Fruit fly (Drosophila melanogaster) whole organism, embryonic: Measurements from ENCODE around the gene p24-2.

Source experiments
- Adf1 ChIP-seq: fragments of 200-800 bp; sonication (Bioruptor generic); IDR thresholded peaks from 2 replicates; pipeline ENCODE4 v1.3.6; 2022; ENCODE audit warnings: missing biosample characterization, missing genetic modification characterization
- Bteb2 ChIP-seq: fragments of 200-800 bp; sonication (Bioruptor generic); optimal IDR thresholded peaks from 2 replicates; lab custom pipeline; 2016; ENCODE audit warnings: missing biosample characterization, missing genetic modification characterization
- CG1024 ChIP-seq: fragments of 200-800 bp; sonication (Bioruptor generic); IDR thresholded peaks from 2 replicates; pipeline ENCODE4 v1.3.6; 2022; ENCODE audit warnings: missing biosample characterization, missing genetic modification characterization
- CG11398 ChIP-seq: fragments of 200-800 bp; sonication (Bioruptor generic); optimal IDR thresholded peaks from 2 replicates; lab custom pipeline; 2016; ENCODE audit warnings: missing biosample characterization, missing genetic modification characterization
- CG12769 ChIP-seq: fragments of 200-800 bp; sonication (Bioruptor generic); optimal IDR thresholded peaks from 2 replicates; lab custom pipeline; 2019; ENCODE audit warnings: missing biosample characterization, mild to moderate bottlenecking, missing genetic modification characterization, moderate library complexity
- CG15696 ChIP-seq: fragments of 200-800 bp; sonication (Bioruptor generic); optimal IDR thresholded peaks from 2 replicates; lab custom pipeline; 2019; ENCODE audit warnings: missing biosample characterization, mild to moderate bottlenecking, missing genetic modification characterization, moderate library complexity
- CG17385 ChIP-seq: fragments of 200-800 bp; sonication (Bioruptor generic); optimal IDR thresholded peaks from 3 replicates; lab custom pipeline; 2018; ENCODE audit warnings: missing biosample characterization, mild to moderate bottlenecking, missing genetic modification characterization
- CG2120 ChIP-seq: fragments of 200-800 bp; sonication (Bioruptor generic); optimal IDR thresholded peaks from 3 replicates; lab custom pipeline; 2016; ENCODE audit warnings: missing biosample characterization, missing genetic modification characterization
- CG32532 ChIP-seq: fragments of 200-800 bp; sonication (Bioruptor generic); IDR thresholded peaks from 2 replicates; pipeline ENCODE4 v1.3.6; 2022; ENCODE audit warnings: missing biosample characterization, missing genetic modification characterization
- CG32772 ChIP-seq: fragments of 200-800 bp; sonication (Bioruptor generic); IDR thresholded peaks from 2 replicates; pipeline ENCODE4 v1.3.6; 2022; ENCODE audit warnings: missing biosample characterization, missing genetic modification characterization
- CG34224 ChIP-seq: fragments of 200-800 bp; sonication (Bioruptor generic); IDR thresholded peaks from 3 replicates; pipeline ENCODE4 v1.3.6; 2022; ENCODE audit warnings: missing biosample characterization, missing genetic modification characterization; ENCODE audit not compliant: partially characterized antibody
- CG4282 ChIP-seq: fragments of 200-800 bp; sonication (Bioruptor generic); optimal IDR thresholded peaks from 2 replicates; lab custom pipeline; 2016; ENCODE audit warnings: missing biosample characterization, missing genetic modification characterization
- CG6175 ChIP-seq: fragments of 200-800 bp; sonication (Bioruptor generic); IDR thresholded peaks from 3 replicates; pipeline ENCODE4 v1.3.6; 2022; ENCODE audit warnings: missing biosample characterization, missing genetic modification characterization
- CG7357 ChIP-seq: fragments of 200-800 bp; sonication (Bioruptor generic); IDR thresholded peaks from 3 replicates; pipeline ENCODE4 v1.3.6; 2022; ENCODE audit warnings: missing biosample characterization, missing genetic modification characterization
- CG9609 ChIP-seq: fragments of 200-800 bp; sonication (Bioruptor generic); optimal IDR thresholded peaks from 3 replicates; lab custom pipeline; 2016; ENCODE audit warnings: missing biosample characterization, missing genetic modification characterization
- CG9727 ChIP-seq: fragments of 200-800 bp; sonication (Bioruptor generic); optimal IDR thresholded peaks from 3 replicates; lab custom pipeline; 2017; ENCODE audit warnings: missing biosample characterization, mild to moderate bottlenecking, missing genetic modification characterization
- CG9797 ChIP-seq: fragments of 200-800 bp; sonication (Bioruptor generic); optimal IDR thresholded peaks from 3 replicates; lab custom pipeline; 2018; ENCODE audit warnings: missing biosample characterization, mild to moderate bottlenecking, missing genetic modification characterization
- Dad ChIP-seq: fragments of 200-800 bp; sonication (Bioruptor generic); optimal IDR thresholded peaks from 3 replicates; lab custom pipeline; 2016; ENCODE audit warnings: missing biosample characterization, missing genetic modification characterization
- Dbx ChIP-seq: fragments of 200-800 bp; sonication (Bioruptor generic); IDR thresholded peaks from 3 replicates; pipeline ENCODE4 v1.3.6; 2022; ENCODE audit warnings: missing biosample characterization, missing genetic modification characterization
- Dfd ChIP-seq, 2 experiments: fragments of >200 bp; optimal IDR thresholded peaks; 2 replicates each; lab custom pipeline; 2017; ENCODE audit warnings: missing biosample characterization in 2 of 2, missing genetic modification characterization in 2 of 2
- Dip2 ChIP-seq: fragments of 200-800 bp; sonication (Bioruptor generic); IDR thresholded peaks from 2 replicates; pipeline ENCODE4 v1.3.6; 2022; ENCODE audit warnings: missing biosample characterization, missing genetic modification characterization
- Doc2 ChIP-seq: fragments of 200-800 bp; sonication (Bioruptor generic); IDR thresholded peaks from 2 replicates; pipeline ENCODE4 v1.3.6; 2022; ENCODE audit warnings: missing biosample characterization, missing genetic modification characterization
- Doc3 ChIP-seq: fragments of 200-800 bp; sonication (Bioruptor generic); IDR thresholded peaks from 3 replicates; pipeline ENCODE4 v1.3.6; 2022; ENCODE audit warnings: missing biosample characterization, missing genetic modification characterization; ENCODE audit not compliant: partially characterized antibody
- Elba2 ChIP-seq: fragments of 200-800 bp; sonication (Bioruptor generic); optimal IDR thresholded peaks from 3 replicates; lab custom pipeline; 2016; ENCODE audit warnings: missing biosample characterization, missing genetic modification characterization
- H15 ChIP-seq: fragments of 200-800 bp; sonication (Bioruptor generic); IDR thresholded peaks from 3 replicates; pipeline ENCODE4 v1.3.6; 2022; ENCODE audit warnings: missing biosample characterization, missing genetic modification characterization
- HLH54F ChIP-seq: fragments of 200-800 bp; sonication (Bioruptor generic); optimal IDR thresholded peaks from 3 replicates; lab custom pipeline; 2016; ENCODE audit warnings: missing biosample characterization, missing genetic modification characterization
- Hand ChIP-seq: fragments of 200-800 bp; sonication (Bioruptor generic); optimal IDR thresholded peaks from 2 replicates; lab custom pipeline; 2017; ENCODE audit warnings: mild to moderate bottlenecking, missing biosample characterization, missing genetic modification reagents, missing genetic modification characterization
- Hsf ChIP-seq: fragments of 200-800 bp; sonication (Bioruptor generic); optimal IDR thresholded peaks from 3 replicates; lab custom pipeline; 2016; ENCODE audit warnings: missing biosample characterization, missing genetic modification characterization
- Lhr ChIP-seq: fragments of 200-800 bp; sonication (Bioruptor generic); optimal IDR thresholded peaks from 3 replicates; lab custom pipeline; 2017; ENCODE audit warnings: mild to moderate bottlenecking, missing biosample characterization, missing genetic modification reagents, missing genetic modification characterization
- Mes4 ChIP-seq: fragments of 200-800 bp; sonication (Bioruptor generic); optimal IDR thresholded peaks from 2 replicates; lab custom pipeline; 2016; ENCODE audit warnings: missing biosample characterization, missing genetic modification characterization
- NC2β ChIP-seq: fragments of 200-800 bp; sonication (Bioruptor generic); optimal IDR thresholded peaks from 2 replicates; lab custom pipeline; 2016; ENCODE audit warnings: missing biosample characterization, missing genetic modification characterization
- Nf-YB ChIP-seq: fragments of 200-800 bp; sonication (Bioruptor generic); optimal IDR thresholded peaks from 3 replicates; lab custom pipeline; 2019; ENCODE audit warnings: missing biosample characterization, mild to moderate bottlenecking, missing genetic modification characterization, moderate library complexity
- Oli ChIP-seq: fragments of 200-800 bp; sonication (Bioruptor generic); optimal IDR thresholded peaks from 2 replicates; lab custom pipeline; 2018; ENCODE audit warnings: missing biosample characterization, mild to moderate bottlenecking, missing genetic modification characterization, moderate library complexity
- PHDP ChIP-seq: fragments of 200-800 bp; sonication (Bioruptor generic); optimal IDR thresholded peaks from 3 replicates; lab custom pipeline; 2018; ENCODE audit warnings: missing biosample characterization, mild to moderate bottlenecking, missing genetic modification characterization, moderate library complexity
- Side ChIP-seq: fragments of 200-800 bp; sonication (Bioruptor generic); optimal IDR thresholded peaks from 2 replicates; lab custom pipeline; 2016; ENCODE audit warnings: missing biosample characterization, missing genetic modification characterization
- ase ChIP-seq: fragments of 200-800 bp; sonication (Bioruptor generic); IDR thresholded peaks from 3 replicates; pipeline ENCODE4 v1.3.6; 2022; ENCODE audit warnings: missing biosample characterization, missing genetic modification characterization
- bowl ChIP-seq: fragments of 200-800 bp; sonication (Bioruptor generic); IDR thresholded peaks from 2 replicates; pipeline ENCODE4 v1.3.6; 2022; ENCODE audit warnings: missing biosample characterization, missing genetic modification characterization
- cas ChIP-seq: fragments of 200-800 bp; sonication (Bioruptor generic); IDR thresholded peaks from 2 replicates; pipeline ENCODE4 v1.3.6; 2022; ENCODE audit warnings: missing biosample characterization, missing genetic modification characterization
- cato ChIP-seq: fragments of 200-800 bp; sonication (Bioruptor generic); optimal IDR thresholded peaks from 2 replicates; lab custom pipeline; 2016; ENCODE audit warnings: missing biosample characterization, missing genetic modification characterization, borderline replicate concordance
- da ChIP-seq: fragments of 200-800 bp; sonication (Bioruptor generic); optimal IDR thresholded peaks from 2 replicates; lab custom pipeline; 2016; ENCODE audit warnings: missing biosample characterization, missing genetic modification characterization
- dimm ChIP-seq: fragments of 200-800 bp; sonication (Bioruptor generic); IDR thresholded peaks from 2 replicates; pipeline ENCODE4 v1.3.6; 2022; ENCODE audit warnings: missing biosample characterization, missing genetic modification characterization
- fu2 ChIP-seq: fragments of 200-800 bp; sonication (Bioruptor generic); optimal IDR thresholded peaks from 2 replicates; lab custom pipeline; 2016; ENCODE audit warnings: missing biosample characterization, missing genetic modification characterization
- gcm2 ChIP-seq: fragments of 200-800 bp; sonication (Bioruptor generic); optimal IDR thresholded peaks from 2 replicates; lab custom pipeline; 2016; ENCODE audit warnings: missing biosample characterization, missing genetic modification characterization
- hb ChIP-seq: fragments of 200-800 bp; sonication (Bioruptor generic); IDR thresholded peaks from 3 replicates; pipeline ENCODE4 v1.3.6; 2022; ENCODE audit warnings: missing biosample characterization, missing genetic modification characterization; ENCODE audit not compliant: partially characterized antibody
- nmo ChIP-seq: fragments of 200-800 bp; sonication (Bioruptor generic); optimal IDR thresholded peaks from 2 replicates; lab custom pipeline; 2018; ENCODE audit warnings: missing biosample characterization, mild to moderate bottlenecking, missing genetic modification characterization, moderate library complexity
- p53 ChIP-seq: fragments of 200-800 bp; sonication (Bioruptor generic); optimal IDR thresholded peaks from 2 replicates; lab custom pipeline; 2016; ENCODE audit warnings: missing biosample characterization, missing genetic modification characterization
- peb ChIP-seq: fragments of 200-800 bp; sonication (Bioruptor generic); IDR thresholded peaks from 2 replicates; pipeline ENCODE4 v1.3.6; 2022; ENCODE audit warnings: missing biosample characterization, missing genetic modification characterization
- pfk ChIP-seq: fragments of 200-800 bp; sonication (Bioruptor generic); optimal IDR thresholded peaks from 2 replicates; lab custom pipeline; 2018; ENCODE audit warnings: missing biosample characterization, mild to moderate bottlenecking, missing genetic modification characterization, moderate library complexity
- sc ChIP-seq, 3 experiments: fragments of >200 bp in 2 of 3; fragments of 200-800 bp in 1 of 3; sonication (Bioruptor generic) in 1 of 3; optimal IDR thresholded peaks; 2 replicates in 2 of 3; 3 replicates in 1 of 3; lab custom pipeline; 2017; ENCODE audit warnings: mild to moderate bottlenecking in 1 of 3, missing biosample characterization in 1 of 3, missing genetic modification characterization in 1 of 3, missing genetic modification reagents in 1 of 3
- seq ChIP-seq: fragments of 200-800 bp; sonication (Bioruptor generic); IDR thresholded peaks from 2 replicates; pipeline ENCODE4 v1.3.6; 2022; ENCODE audit warnings: missing biosample characterization, missing genetic modification characterization
- tio ChIP-seq: fragments of 200-800 bp; sonication (Bioruptor generic); optimal IDR thresholded peaks from 2 replicates; lab custom pipeline; 2017; ENCODE audit warnings: missing biosample characterization, missing genetic modification characterization, inconsistent platforms

The p24-2 gene

dm6 chr3R:9705008-9705628, 12.5 kb upstream of the p24-2 start, which contains the start of gene Unc-115a (continued):
- TF ChIP-seq fu2 (GFP tag; lab: Kevin White, UChicago) (no peak), PHDP (tag; lab: Kevin White, UChicago) (peak; percentile 38), Dip2 (GFP tag; lab: Robert Waterston, UW) (no peak), hb (GFP tag; lab: Robert Waterston, UW) (no peak), tio (GFP tag; lab: Kevin White, UChicago) (no peak), CG17385 (GFP tag; lab: Kevin White, UChicago) (no peak), CG1024 (GFP tag; lab: Robert Waterston, UW) (no peak), CG12769 (peak; percentile 62), CG32772 (GFP tag; lab: Robert Waterston, UW) (no peak), Dfd (GFP tag; optimal IDR thresholded peaks at IDR 0.05; lab: Kevin White, UChicago) (no peak), CG6175 (GFP tag; lab: Robert Waterston, UW) (no peak), NC2β (GFP tag; lab: Kevin White, UChicago) (peak; percentile 31), Lhr (GFP tag; lab: Kevin White, UChicago) (peak; percentile 92), p53 (GFP tag; lab: Kevin White, UChicago) (no peak), CG15696 (tag; lab: Kevin White, UChicago) (no peak), Dbx (GFP tag; lab: Robert Waterston, UW) (no peak), CG4282 (GFP tag; lab: Kevin White, UChicago) (peak; percentile 56), ase (GFP tag; lab: Robert Waterston, UW) (no peak), gcm2 (GFP tag; lab: Kevin White, UChicago) (peak; percentile 53), Dad (GFP tag; lab: Kevin White, UChicago) (no peak), Doc2 (GFP tag; lab: Robert Waterston, UW) (no peak), CG9609 (peak; percentile 9), pfk (GFP tag; lab: Kevin White, UChicago) (no peak), CG7357 (no peak), CG9727 (GFP tag; lab: Kevin White, UChicago) (peak; percentile 52), CG2120 (GFP tag; lab: Kevin White, UChicago) (peak; percentile 69), bowl (no peak), Oli (no peak), da (GFP tag; lab: Kevin White, UChicago) (peak; percentile 32), Elba2 (GFP tag; lab: Kevin White, UChicago) (peak; percentile 20), CG9797 (peak; percentile 84), Hand (GFP tag; lab: Kevin White, UChicago) (peak; percentile 28), Nf-YB (GFP tag; lab: Kevin White, UChicago) (no peak), HLH54F (peak; percentile 59), cato (GFP tag; lab: Kevin White, UChicago) (no peak), Doc3 (GFP tag; lab: Robert Waterston, UW) (no peak), nmo (GFP tag; lab: Kevin White, UChicago) (peak; percentile 63), sc (optimal IDR thresholded peaks at IDR 0.05; lab: Kevin White, UChicago) (no peak), sc (GFP tag; optimal IDR thresholded peaks at IDR 0.05; lab: Kevin White, UChicago) (no peak), cas (GFP tag; lab: Robert Waterston, UW) (no peak), peb (GFP tag; lab: Robert Waterston, UW) (no peak), CG34224 (GFP tag; lab: Robert Waterston, UW) (no peak), Adf1 (GFP tag; lab: Robert Waterston, UW) (no peak), Hsf (peak; percentile 51), H15 (GFP tag; lab: Robert Waterston, UW) (no peak), dimm (no peak), Bteb2 (peak; percentile 48), CG11398 (peak; percentile 55), CG32532 (no peak), Side (GFP tag; lab: Kevin White, UChicago) (peak; percentile 44), Mes4 (GFP tag; lab: Kevin White, UChicago) (peak; percentile 61), seq (GFP tag; lab: Robert Waterston, UW) (no peak)
